Worm (Caenorhabditis elegans): ENCODE data around the gene his-35.

The his-35 gene

ce11 chrV:9513590-9513989 is 31.5 kb downstream of the his-35 start, which contains the start of gene eif-2Bdelta:
Gene eif-2Bdelta, plus strand, starts transcription at chrV:9513824.
- no peak for TF ChIP-seq zip-5 (tag; optimal IDR thresholded peaks at IDR 0.05)
- TF ChIP-seq C38D4.7 (GFP tag; optimal IDR thresholded peaks at IDR 0.05) = no peak
- no peak for TF ChIP-seq pha-4 (tag; optimal IDR thresholded peaks at IDR 0.05)
- no peak for TF ChIP-seq ceh-24 (tag; optimal IDR thresholded peaks at IDR 0.05)
- TF ChIP-seq ahr-1 (tag; optimal IDR thresholded peaks at IDR 0.05) = no peak
- no peak for TF ChIP-seq pax-1 (tag; optimal IDR thresholded peaks at IDR 0.05)
- no peak for TF ChIP-seq npax-4 (tag; optimal IDR thresholded peaks at IDR 0.05)
- no peak for TF ChIP-seq fkh-10 (GFP tag; optimal IDR thresholded peaks at IDR 0.05)
- no peak for TF ChIP-seq pat-9 (tag; optimal IDR thresholded peaks at IDR 0.05)
- TF ChIP-seq ceh-6 (GFP tag; optimal IDR thresholded peaks at IDR 0.05) = no peak
- no peak for TF ChIP-seq pha-2 (tag; optimal IDR thresholded peaks at IDR 0.05)
- TF ChIP-seq nfya-1 (tag; optimal IDR thresholded peaks at IDR 0.05) = no peak
- TF ChIP-seq nhr-232 (tag; optimal IDR thresholded peaks at IDR 0.05) = no peak
- TF ChIP-seq tbx-7 (tag; optimal IDR thresholded peaks at IDR 0.05) = no peak
- no peak for TF ChIP-seq elt-2 (tag; optimal IDR thresholded peaks at IDR 0.05)
- no peak for TF ChIP-seq nhr-11 (tag; optimal IDR thresholded peaks at IDR 0.05)
- TF ChIP-seq F13H6.1 (tag; optimal IDR thresholded peaks at IDR 0.05) = no peak
- no peak for TF ChIP-seq unc-42 (tag; optimal IDR thresholded peaks at IDR 0.05)
- no peak for TF ChIP-seq hlh-30 (tag; optimal IDR thresholded peaks at IDR 0.05; ENCODE audit: insufficient read depth)
- TF ChIP-seq ceh-45 (GFP tag; IDR thresholded peaks at IDR 0.05) = no peak

- TF ChIP-seq ceh-45 (GFP tag; IDR thresholded peaks at IDR 0.05) (no peak), tbx-7 (tag; optimal IDR thresholded peaks at IDR 0.05) (no peak), gmeb-2 (tag; optimal IDR thresholded peaks at IDR 0.05) (no peak), che-1 (tag; optimal IDR thresholded peaks at IDR 0.05) (no peak), dmd-4 (tag; optimal IDR thresholded peaks at IDR 0.05; ENCODE audit: borderline replicate concordance) (no peak), odd-2 (tag; optimal IDR thresholded peaks at IDR 0.05) (no peak), pqm-1 (tag; optimal IDR thresholded peaks at IDR 0.05) (no peak), ceh-2 (tag; optimal IDR thresholded peaks at IDR 0.05) (no peak), pax-1 (tag; optimal IDR thresholded peaks at IDR 0.05) (no peak), ceh-31 (tag; optimal IDR thresholded peaks at IDR 0.05) (no peak), lin-11 (tag; optimal IDR thresholded peaks at IDR 0.05) (no peak), fkh-10 (GFP tag; optimal IDR thresholded peaks at IDR 0.05) (no peak)
These were observed 35.5 kb downstream of the his-35 start for ce11 chrV:9509597-9509996.

ce11 chrV:9507742-9508141 is 37.3 kb downstream of the his-35 start, which contains the start of gene acs-14:
Gene acs-14, plus strand, starts transcription at chrV:9508132.
- TF ChIP-seq lim-6 (tag; optimal IDR thresholded peaks at IDR 0.05) (no peak), elt-2 (tag; optimal IDR thresholded peaks at IDR 0.05) (peak; percentile 40)

- TF ChIP-seq ceh-14 (tag; optimal IDR thresholded peaks at IDR 0.05) (no peak), elt-2 (tag; optimal IDR thresholded peaks at IDR 0.05) (peak; percentile 1)
These were observed 38.2 kb downstream of the his-35 start for ce11 chrV:9506931-9507330.

ce11 chrV:9504474-9504960 is 40.6 kb downstream of the his-35 start, which contains the start of gene haao-1:
Gene haao-1, plus strand, starts transcription at chrV:9504910.
- TF ChIP-seq pat-9 (tag; optimal IDR thresholded peaks at IDR 0.05) (no peak), ceh-19 (GFP tag; optimal IDR thresholded peaks at IDR 0.05) (no peak), C38D4.7 (GFP tag; optimal IDR thresholded peaks at IDR 0.05) (no peak), sox-4 (tag; optimal IDR thresholded peaks at IDR 0.05) (no peak), unc-42 (tag; optimal IDR thresholded peaks at IDR 0.05) (no peak), ceh-2 (tag; optimal IDR thresholded peaks at IDR 0.05) (no peak)
